Fruit fly (Drosophila melanogaster): ENCODE data around the gene Lsd-2.

Lsd-2 gene

dm6 chrX:15026897-15027296, 49.1 kb downstream of the Lsd-2 start (continued):
- TF ChIP-seq Hr51 (GFP tag; optimal IDR thresholded peaks at IDR 0.05) = peak in 1 of 2 experiments; percentile 32
- TF ChIP-seq cato (GFP tag; optimal IDR thresholded peaks at IDR 0.05; ENCODE audit: borderline replicate concordance) = no peak
- TF ChIP-seq CG2202 (tag; optimal IDR thresholded peaks at IDR 0.05) = no peak
- TF ChIP-seq Hr78 (GFP tag; optimal IDR thresholded peaks at IDR 0.05) = no peak
- TF ChIP-seq CG8089 (GFP tag; optimal IDR thresholded peaks at IDR 0.05) = no peak
- TF ChIP-seq CG10267 (tag; optimal IDR thresholded peaks at IDR 0.05) = no peak
- TF ChIP-seq gfzf (GFP tag; optimal IDR thresholded peaks at IDR 0.05) = no peak
- TF ChIP-seq mirr (GFP tag; optimal IDR thresholded peaks at IDR 0.05) = no peak
- TF ChIP-seq da (GFP tag; optimal IDR thresholded peaks at IDR 0.05) = no peak
- peak; percentile 8 for TF ChIP-seq gsb-n (tag; optimal IDR thresholded peaks at IDR 0.05)
- TF ChIP-seq mam (GFP tag; optimal IDR thresholded peaks at IDR 0.05) = no peak
- TF ChIP-seq gem (tag; optimal IDR thresholded peaks at IDR 0.05) = peak; percentile 46
- no peak for TF ChIP-seq dan (GFP tag; IDR thresholded peaks at IDR 0.05)
- TF ChIP-seq sd (tag; optimal IDR thresholded peaks at IDR 0.05) = peak; percentile 42
- peak; percentile 27; the same call in 1 of the 2 replicates for TF ChIP-seq Rfx (GFP tag; IDR thresholded peaks at IDR 0.05)
- no peak for TF ChIP-seq Dad (GFP tag; optimal IDR thresholded peaks at IDR 0.05)
- no peak for TF ChIP-seq CG9437 (GFP tag; optimal IDR thresholded peaks at IDR 0.05)
- no peak for TF ChIP-seq bigmax (GFP tag; optimal IDR thresholded peaks at IDR 0.05)
- no peak for TF ChIP-seq Dfd (GFP tag; optimal IDR thresholded peaks at IDR 0.05)
- no peak for TF ChIP-seq CG10565 (GFP tag; optimal IDR thresholded peaks at IDR 0.05)
- no peak for TF ChIP-seq ham (GFP tag; IDR thresholded peaks at IDR 0.05)
- peak; percentile 24 for TF ChIP-seq CG15269 (tag; optimal IDR thresholded peaks at IDR 0.05)
- TF ChIP-seq cg (GFP tag; optimal IDR thresholded peaks at IDR 0.05) = no peak
- TF ChIP-seq CG33213 (GFP tag; optimal IDR thresholded peaks at IDR 0.05) = no peak
- no peak for TF ChIP-seq gro (GFP tag; optimal IDR thresholded peaks at IDR 0.05)
- peak; percentile 23 for TF ChIP-seq Xbp1 (GFP tag; optimal IDR thresholded peaks at IDR 0.05)
- TF ChIP-seq CG12942 (GFP tag; optimal IDR thresholded peaks at IDR 0.05) = no peak
- no peak for TF ChIP-seq D (optimal IDR thresholded peaks at IDR 0.05)
- TF ChIP-seq D (GFP tag; optimal IDR thresholded peaks at IDR 0.05) = no peak
- TF ChIP-seq CG7928 (GFP tag; optimal IDR thresholded peaks at IDR 0.05) = no peak
- 0 out of 3 replicates have a peak, but pooled peaks have one; percentile 59 for TF ChIP-seq ci (GFP tag; IDR thresholded peaks at IDR 0.05)
- TF ChIP-seq so (GFP tag; IDR thresholded peaks at IDR 0.05) = peak; percentile 16; the same call in 1 of the 3 replicates
- TF ChIP-seq ATbp (GFP tag; optimal IDR thresholded peaks at IDR 0.05) = no peak
- no peak for TF ChIP-seq CG4282 (GFP tag; optimal IDR thresholded peaks at IDR 0.05)
- TF ChIP-seq sisA (GFP tag; IDR thresholded peaks at IDR 0.05) = 0 out of 2 replicates have a peak, but pooled peaks have one; percentile 27
- no peak for TF ChIP-seq twi (tag; optimal IDR thresholded peaks at IDR 0.05)
- no peak for TF ChIP-seq stwl (tag; optimal IDR thresholded peaks at IDR 0.05)
- TF ChIP-seq Usf (GFP tag; optimal IDR thresholded peaks at IDR 0.05) = no peak
- peak; percentile 28; the same call in 1 of the 3 replicates for TF ChIP-seq ase (GFP tag; IDR thresholded peaks at IDR 0.05)
- no peak for TF ChIP-seq tna (GFP tag; IDR thresholded peaks at IDR 0.05; ENCODE audit: partially characterized antibody)
- TF ChIP-seq CG16779 (GFP tag; IDR thresholded peaks at IDR 0.05) = no peak
- no peak for TF ChIP-seq Dll (GFP tag; IDR thresholded peaks at IDR 0.05; ENCODE audit: partially characterized antibody)
- peak; percentile 3 for TF ChIP-seq CG12391 (tag; optimal IDR thresholded peaks at IDR 0.05)
- no peak for TF ChIP-seq sim (GFP tag; IDR thresholded peaks at IDR 0.05)
- no peak for TF ChIP-seq CG31388 (GFP tag; optimal IDR thresholded peaks at IDR 0.05)
- TF ChIP-seq pfk (GFP tag; optimal IDR thresholded peaks at IDR 0.05) = no peak
- TF ChIP-seq CG9932 (GFP tag; IDR thresholded peaks at IDR 0.05) = no peak
- TF ChIP-seq dmrt99B (tag; optimal IDR thresholded peaks at IDR 0.05) = peak; percentile 35
- TF ChIP-seq lmd (GFP tag; IDR thresholded peaks at IDR 0.05) = no peak
- no peak for TF ChIP-seq Doc3 (GFP tag; IDR thresholded peaks at IDR 0.05; ENCODE audit: partially characterized antibody)
- TF ChIP-seq Bgb (GFP tag; IDR thresholded peaks at IDR 0.05; ENCODE audit: partially characterized antibody) = no peak
